Worm (Caenorhabditis elegans): ENCODE data around the gene K10H10.5.

K10H10.5 gene

ce11 chrII:14537728-14538127 lies 36.2 kb downstream of the K10H10.5 start, which contains the start of the genes clec-147 and C04H5.7:
TSS of gene clec-147 (minus strand) at chrII:14537828.
TSS of gene C04H5.7 (plus strand) at chrII:14537946.
- TF ChIP-seq flh-1 (GFP tag; optimal IDR thresholded peaks at IDR 0.05) (no peak), cnd-1 (tag; optimal IDR thresholded peaks at IDR 0.05) (no peak), sem-2 (GFP tag; optimal IDR thresholded peaks at IDR 0.05) (no peak), mep-1 (tag; optimal IDR thresholded peaks at IDR 0.05) (no peak), hlh-1 (tag; optimal IDR thresholded peaks at IDR 0.05) (no peak), mab-5 (tag; optimal IDR thresholded peaks at IDR 0.05) (no peak), nhr-76 (tag; optimal IDR thresholded peaks at IDR 0.05) (no peak), zip-8 (tag; optimal IDR thresholded peaks at IDR 0.05) (no peak), pha-4 (tag; optimal IDR thresholded peaks at IDR 0.05) (no peak), ceh-83 (GFP tag; optimal IDR thresholded peaks at IDR 0.05) (no peak), mls-2 (tag; optimal IDR thresholded peaks at IDR 0.05) (no peak), bed-3 (GFP tag; optimal IDR thresholded peaks at IDR 0.05) (no peak), ham-2 (GFP tag; optimal IDR thresholded peaks at IDR 0.05) (no peak)

- TF ChIP-seq zip-8 (tag; optimal IDR thresholded peaks at IDR 0.05): no peak
- no peak for TF ChIP-seq mab-5 (tag; optimal IDR thresholded peaks at IDR 0.05)
- TF ChIP-seq snpc-4 (tag; optimal IDR thresholded peaks at IDR 0.05): no peak
- TF ChIP-seq flh-1 (GFP tag; optimal IDR thresholded peaks at IDR 0.05): no peak
- TF ChIP-seq hlh-1 (tag; optimal IDR thresholded peaks at IDR 0.05): no peak
- TF ChIP-seq nhr-237 (tag; optimal IDR thresholded peaks at IDR 0.05): no peak
Observed at ce11 chrII:14540551-14540950, 39.0 kb downstream of the K10H10.5 start.

- no peak for TF ChIP-seq ham-2 (GFP tag; optimal IDR thresholded peaks at IDR 0.05)
- no peak for TF ChIP-seq ceh-39 (tag; optimal IDR thresholded peaks at IDR 0.05)
Observed at ce11 chrII:14548691-14549090, 47.1 kb downstream of the K10H10.5 start, which contains the start of gene gcy-29. TSS of gene gcy-29 (minus strand) at chrII:14548791.

- TF ChIP-seq ceh-39 (tag; optimal IDR thresholded peaks at IDR 0.05) (no peak), nhr-2 (tag; optimal IDR thresholded peaks at IDR 0.05) (no peak), unc-120 (tag; optimal IDR thresholded peaks at IDR 0.05; ENCODE audit: poor library complexity, severe bottlenecking) (no peak), elt-3 (tag; optimal IDR thresholded peaks at IDR 0.05) (no peak), nhr-76 (tag; optimal IDR thresholded peaks at IDR 0.05) (no peak), pha-4 (tag; optimal IDR thresholded peaks at IDR 0.05) (no peak), ceh-43 (GFP tag; optimal IDR thresholded peaks at IDR 0.05) (no peak), unc-39 (tag; optimal IDR thresholded peaks at IDR 0.05) (no peak), mls-2 (tag; optimal IDR thresholded peaks at IDR 0.05) (no peak), tbx-8 (GFP tag; optimal IDR thresholded peaks at IDR 0.05) (no peak), ham-2 (GFP tag; optimal IDR thresholded peaks at IDR 0.05) (no peak), cnd-1 (tag; optimal IDR thresholded peaks at IDR 0.05) (no peak), zip-8 (tag; optimal IDR thresholded peaks at IDR 0.05) (no peak), ceh-83 (GFP tag; optimal IDR thresholded peaks at IDR 0.05) (no peak), bed-3 (GFP tag; optimal IDR thresholded peaks at IDR 0.05) (no peak), ztf-11 (tag; optimal IDR thresholded peaks at IDR 0.05) (no peak)
Observed at ce11 chrII:14550613-14551012, 49.1 kb downstream of the K10H10.5 start, which contains the start of gene nlp-41. TSS of gene nlp-41 (plus strand) at chrII:14550913.
